Worm (Caenorhabditis elegans) whole organism, mixed stage, embryonic: Measurements from ENCODE around the gene srt-3.
"Not testable (repeated sequence)": the region's sequence is repeated elsewhere in the genome, so short reads cannot be mapped to it uniquely, and the experiment has no call there.

Source experiments
- ces-1 ChIP-seq: fragments of 150-350 bp; optimal IDR thresholded peaks from 2 replicates; lab custom pipeline; 2014; ENCODE audit warnings: missing biosample characterization, missing genetic modification reagents, missing genetic modification characterization
- drap-1 ChIP-seq: fragments of 200-800 bp; sonication (Bioruptor generic); optimal IDR thresholded peaks from 3 replicates; lab custom pipeline; 2018; ENCODE audit warnings: mild to moderate bottlenecking, missing genetic modification characterization, missing compliant biosample characterization
- elt-3 ChIP-seq: fragments of 150-350 bp; optimal IDR thresholded peaks from 2 replicates; lab custom pipeline; 2014; ENCODE audit warnings: missing biosample characterization, missing genetic modification characterization
- lsy-2 ChIP-seq: fragments of 150-350 bp; optimal IDR thresholded peaks from 2 replicates; lab custom pipeline; 2014; ENCODE audit warnings: missing biosample characterization, missing genetic modification characterization
- mab-5 ChIP-seq: fragments of 150-350 bp; optimal IDR thresholded peaks from 2 replicates; lab custom pipeline; 2014; ENCODE audit warnings: missing biosample characterization, missing genetic modification characterization
- mep-1 ChIP-seq: fragments of 150-350 bp; optimal IDR thresholded peaks from 2 replicates; lab custom pipeline; 2017; ENCODE audit warnings: missing biosample characterization, missing genetic modification reagents, missing genetic modification characterization, inconsistent platforms
- nhr-12 ChIP-seq: fragments of 150-350 bp; optimal IDR thresholded peaks from 2 replicates; lab custom pipeline; 2014; ENCODE audit warnings: missing biosample characterization, missing genetic modification characterization
- nhr-237 ChIP-seq: fragments of 150-350 bp; optimal IDR thresholded peaks from 2 replicates; lab custom pipeline; 2014; ENCODE audit warnings: missing biosample characterization, missing genetic modification characterization
- nhr-28 ChIP-seq: fragments of 150-350 bp; optimal IDR thresholded peaks from 2 replicates; lab custom pipeline; 2014; ENCODE audit warnings: missing biosample characterization, missing genetic modification characterization
- nhr-76 ChIP-seq: sonication (generic microtip); optimal IDR thresholded peaks from 2 replicates; lab custom pipeline; 2017; ENCODE audit warnings: missing biosample characterization, missing genetic modification characterization
- pha-4 ChIP-seq: fragments of 150-350 bp; optimal IDR thresholded peaks from 2 replicates; lab custom pipeline; 2018; ENCODE audit warnings: missing biosample characterization, missing genetic modification reagents, missing genetic modification characterization
- unc-39 ChIP-seq: fragments of 150-350 bp; optimal IDR thresholded peaks from 2 replicates; lab custom pipeline; 2014; ENCODE audit warnings: missing biosample characterization, missing genetic modification characterization
- unc-62 ChIP-seq: fragments of 150-350 bp; optimal IDR thresholded peaks from 2 replicates; lab custom pipeline; 2014; ENCODE audit warnings: missing biosample characterization, missing genetic modification reagents, missing genetic modification characterization
- ztf-11 ChIP-seq: fragments of 150-350 bp; optimal IDR thresholded peaks from 2 replicates; lab custom pipeline; 2014; ENCODE audit warnings: missing biosample characterization, missing genetic modification characterization

ce11 chrV:4293425-4293824 lies 33.4 kb upstream of the srt-3 start, which contains the start of gene srh-194:
- not testable (repeated sequence) for TF ChIP-seq unc-39 (tag; lab: Kevin White, UChicago); nhr-237; nhr-12 (tag; lab: Kevin White, UChicago); elt-3; lsy-2 (tag; lab: Kevin White, UChicago); nhr-28; ztf-11 (tag; lab: Kevin White, UChicago); mab-5; ces-1; drap-1 (GFP tag; lab: Kevin White, UChicago); nhr-76; pha-4 (tag; lab: Kevin White, UChicago); unc-62 (GFP tag; lab: Kevin White, UChicago); mep-1 (tag; lab: Kevin White, UChicago)
